Worm (Caenorhabditis elegans): ENCODE results near the gene C26B9.3.

DNA sequence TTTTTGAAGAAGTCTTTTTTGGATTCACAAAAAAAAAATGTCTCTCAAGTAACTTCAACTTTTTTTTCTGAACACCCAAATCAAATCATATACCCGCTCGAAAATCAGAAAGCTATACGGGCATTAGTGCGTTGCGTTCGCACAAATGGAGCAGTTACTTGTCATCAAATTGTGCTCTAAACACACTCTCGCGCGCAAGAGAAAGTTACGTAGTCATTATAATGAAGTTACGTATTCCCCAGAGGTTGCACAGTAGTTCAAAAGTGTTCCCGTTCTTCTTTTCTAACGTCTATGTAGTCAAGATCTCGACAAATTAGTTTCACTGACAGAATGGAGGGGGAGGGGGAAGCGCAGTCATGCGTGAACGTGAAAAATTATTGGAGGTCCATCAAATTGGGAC lies 16.5 kb upstream of the C26B9.3 start:
- no peak for TF ChIP-seq F44E2.7 (GFP tag; IDR thresholded peaks at IDR 0.05)
- TF ChIP-seq rbr-2 (tag; optimal IDR thresholded peaks at IDR 0.05): no peak
- no peak for TF ChIP-seq pqm-1 (tag; optimal IDR thresholded peaks at IDR 0.05)
- no peak for TF ChIP-seq nhr-11 (tag; optimal IDR thresholded peaks at IDR 0.05)
- TF ChIP-seq fos-1 (tag; optimal IDR thresholded peaks at IDR 0.05): no peak
- no peak for TF ChIP-seq snpc-4 (tag; optimal IDR thresholded peaks at IDR 0.05)

Measured in whole organism, L4 larva.